Worm (Caenorhabditis elegans): ENCODE measurements around the gene moa-2.

The moa-2 gene

DNA sequence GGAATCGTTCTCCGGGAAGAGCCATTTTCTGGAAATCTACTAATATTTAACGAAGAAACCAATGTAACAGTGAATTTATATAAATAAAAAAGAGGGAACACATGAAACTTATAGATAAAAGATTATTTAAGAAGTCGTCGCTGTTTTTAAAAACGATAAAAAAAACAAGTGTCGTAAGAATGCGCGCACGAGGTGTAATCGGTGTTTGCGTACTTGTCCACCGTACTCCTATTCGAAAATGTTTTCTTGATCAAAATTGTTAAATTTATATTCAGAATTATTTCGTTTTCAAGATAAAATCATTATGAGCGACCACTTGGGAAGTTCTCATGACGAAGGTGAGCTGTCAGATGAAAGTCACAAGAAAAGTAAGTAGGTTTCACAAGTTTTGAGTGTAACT is at the start of gene moa-2, which contains the start of gene cdk-11.1:
TSS of gene moa-2 (minus strand) at position 25 of the 400 bp plus-strand sequence.
TSS of gene cdk-11.1 (plus strand) at position 227 of the 400 bp plus-strand sequence.
- TF ChIP-seq alr-1 (tag; optimal IDR thresholded peaks at IDR 0.05), result no peak
- no peak for TF ChIP-seq blmp-1 (tag; optimal IDR thresholded peaks at IDR 0.05; ENCODE audit: insufficient read depth)
- TF ChIP-seq nhr-6 (tag; optimal IDR thresholded peaks at IDR 0.05), result no peak
- no peak for TF ChIP-seq R02D3.7 (tag; optimal IDR thresholded peaks at IDR 0.05)
- TF ChIP-seq sma-3 (GFP tag; optimal IDR thresholded peaks at IDR 0.05), result no peak
- TF ChIP-seq gmeb-1 (tag; optimal IDR thresholded peaks at IDR 0.05), result no peak
- peak; percentile 43 for TF ChIP-seq C34F6.9 (tag; optimal IDR thresholded peaks at IDR 0.05)
- peak; percentile 70 to 97 for TF ChIP-seq lsy-2 (tag; optimal IDR thresholded peaks at IDR 0.05)
- no peak for TF ChIP-seq unc-55 (GFP tag; optimal IDR thresholded peaks at IDR 0.05)
- TF ChIP-seq nhr-129 (tag; optimal IDR thresholded peaks at IDR 0.05), result peak; percentile 8
- TF ChIP-seq nhr-10 (tag; optimal IDR thresholded peaks at IDR 0.05), result no peak

DNA sequence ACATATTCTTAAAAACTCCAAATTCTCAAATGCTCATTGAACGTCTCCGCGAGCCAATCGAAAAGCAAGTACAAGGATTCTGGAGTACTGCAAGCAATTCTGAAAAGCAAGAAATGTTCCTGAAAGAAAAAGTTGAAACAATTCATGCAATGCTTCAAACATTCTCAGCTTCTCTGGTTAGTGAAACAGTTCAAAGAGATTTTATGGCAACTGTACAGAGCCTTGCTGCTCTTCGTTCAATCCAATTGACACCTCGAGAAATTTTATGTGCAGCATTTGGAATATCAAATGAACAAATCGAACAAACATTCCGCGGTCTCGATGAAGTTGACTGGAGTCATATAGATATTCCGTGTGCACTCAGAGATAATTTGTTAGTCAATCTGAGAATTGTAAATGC is 37.9 kb upstream of the moa-2 start:
- no peak for TF ChIP-seq skn-1 (tag; optimal IDR thresholded peaks at IDR 0.05)
- TF ChIP-seq nhr-6 (tag; optimal IDR thresholded peaks at IDR 0.05), result no peak

DNA sequence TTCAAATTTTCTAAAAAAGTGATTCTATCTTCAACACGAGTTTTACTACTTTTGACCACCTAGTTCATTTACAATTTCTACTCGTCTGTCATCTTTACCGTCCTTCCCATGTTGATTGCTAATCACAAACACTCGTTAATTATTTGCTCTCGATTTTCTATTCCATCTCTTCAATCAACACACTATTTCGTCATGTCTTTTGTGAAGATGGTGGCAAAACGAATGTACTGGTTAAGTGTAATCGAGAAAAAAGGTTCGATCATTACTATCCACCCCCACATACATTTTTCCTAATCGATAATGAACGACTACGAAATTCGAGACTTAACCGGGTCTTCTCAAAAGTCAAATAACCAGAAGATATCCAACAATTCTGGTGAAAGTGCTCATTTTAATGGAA is 25.8 kb upstream of the moa-2 start, which contains the start of gene cpna-2:
TSS of gene cpna-2 (plus strand) at position 301 of the 400 bp plus-strand sequence.
- no peak for TF ChIP-seq dmd-4 (tag; optimal IDR thresholded peaks at IDR 0.05)

DNA sequence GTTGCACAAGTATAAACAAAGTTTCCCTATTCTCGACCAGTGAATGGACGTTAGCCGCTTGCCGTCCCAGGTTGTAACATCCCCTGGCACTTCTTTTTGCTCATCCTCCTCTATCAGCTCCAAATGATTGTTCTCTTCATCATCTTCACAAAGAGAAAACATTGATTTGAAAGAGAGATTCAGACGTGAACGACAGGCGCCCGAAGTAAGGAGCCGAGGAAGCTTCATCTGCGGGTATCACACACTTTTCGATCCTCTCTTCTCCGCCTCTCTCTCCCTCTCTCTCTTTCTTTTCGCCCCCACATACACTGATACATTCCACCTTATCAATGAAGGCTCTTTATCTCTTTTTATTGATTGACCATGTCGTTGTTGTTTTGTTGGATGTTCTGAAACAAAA is 24.0 kb upstream of the moa-2 start:
- TF ChIP-seq nhr-25 (tag; optimal IDR thresholded peaks at IDR 0.05) (no peak), egl-27 (tag; optimal IDR thresholded peaks at IDR 0.05) (no peak), dmd-4 (tag; optimal IDR thresholded peaks at IDR 0.05) (no peak), snpc-4 (tag; optimal IDR thresholded peaks at IDR 0.05) (no peak), ztf-1 (GFP tag; conservative IDR thresholded peaks at IDR 0.05) (no peak), F13H6.1 (tag; optimal IDR thresholded peaks at IDR 0.05) (peak; percentile 77), C34F6.9 (tag; optimal IDR thresholded peaks at IDR 0.05) (peak; percentile 10), nhr-23 (tag; optimal IDR thresholded peaks at IDR 0.05) (no peak), elt-3 (tag; optimal IDR thresholded peaks at IDR 0.05) (no peak), nhr-129 (tag; optimal IDR thresholded peaks at IDR 0.05) (peak; percentile 62), unc-39 (tag; optimal IDR thresholded peaks at IDR 0.05) (no peak), sma-9 (GFP tag; optimal IDR thresholded peaks at IDR 0.05) (peak; percentile 0), sma-9 (tag; optimal IDR thresholded peaks at IDR 0.05) (no peak), sem-4 (tag; optimal IDR thresholded peaks at IDR 0.05) (no peak), lin-13 (GFP tag; optimal IDR thresholded peaks at IDR 0.05) (no peak)

DNA sequence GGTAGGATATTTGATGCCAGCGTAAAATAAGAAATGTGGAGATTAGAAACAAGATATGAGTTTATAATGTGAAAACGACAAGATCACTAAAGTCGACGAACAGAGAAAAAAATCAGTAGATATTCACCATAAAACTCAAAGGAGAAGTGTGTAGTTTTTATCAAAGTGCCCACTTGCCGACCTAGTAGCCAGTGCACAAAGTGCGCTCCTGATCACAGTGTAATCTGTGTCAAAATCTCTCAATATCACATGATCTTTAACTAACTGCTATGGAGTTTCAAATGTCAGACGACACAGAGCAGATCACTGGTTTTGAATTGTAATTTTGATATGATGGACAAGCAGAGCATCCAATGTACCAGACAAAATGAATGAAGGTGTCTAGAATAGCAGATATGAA is 21.6 kb upstream of the moa-2 start:
- TF ChIP-seq nhr-129 (tag; optimal IDR thresholded peaks at IDR 0.05), result peak; percentile 29
- TF ChIP-seq sma-3 (GFP tag; optimal IDR thresholded peaks at IDR 0.05), result no peak
- TF ChIP-seq nhr-237 (tag; optimal IDR thresholded peaks at IDR 0.05), result no peak

DNA sequence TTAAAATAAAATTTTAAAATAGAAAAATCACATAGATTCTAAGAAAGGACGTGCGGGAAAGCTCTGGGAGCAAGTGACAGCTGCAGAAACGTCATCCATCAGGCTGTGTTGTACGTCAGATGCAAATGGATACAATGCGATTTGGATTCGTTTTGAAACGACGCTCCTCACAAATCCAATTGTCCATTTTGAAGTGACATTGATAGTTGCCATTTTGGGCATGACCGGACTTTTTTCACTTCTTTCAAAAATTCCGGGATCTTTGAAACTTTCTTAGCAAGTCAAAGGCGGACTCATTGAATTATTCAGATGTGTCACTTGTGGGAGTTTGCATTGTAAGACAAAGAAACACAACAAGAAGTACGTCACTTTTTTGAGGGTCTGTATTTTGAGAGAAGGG is 20.2 kb upstream of the moa-2 start:
- TF ChIP-seq skn-1 (tag; optimal IDR thresholded peaks at IDR 0.05) (no peak), peb-1 (tag; optimal IDR thresholded peaks at IDR 0.05) (no peak), mbf-1 (tag; optimal IDR thresholded peaks at IDR 0.05) (no peak), nhr-77 (tag; optimal IDR thresholded peaks at IDR 0.05) (no peak), ztf-11 (tag; optimal IDR thresholded peaks at IDR 0.05) (no peak), crh-2 (tag; optimal IDR thresholded peaks at IDR 0.05) (no peak), elt-1 (tag; optimal IDR thresholded peaks at IDR 0.05) (no peak), egl-27 (tag; optimal IDR thresholded peaks at IDR 0.05) (no peak), ceh-16 (tag; optimal IDR thresholded peaks at IDR 0.05) (no peak), mdl-1 (tag; optimal IDR thresholded peaks at IDR 0.05) (no peak)

Measured in whole organism, L2 larva.